Fruit fly (Drosophila melanogaster): ENCODE measurements around the gene Ccdc39.

Gene Ccdc39

dm6 chr3R:4768711-4769239, 15.7 kb downstream of the Ccdc39 start (continued):
- TF ChIP-seq lab (GFP tag; optimal IDR thresholded peaks at IDR 0.05) (peak; percentile 17), CG14014 (GFP tag; IDR thresholded peaks at IDR 0.05) (0 out of 2 replicates have a peak, but pooled peaks have one; percentile 7), crc (GFP tag; optimal IDR thresholded peaks at IDR 0.05) (no peak), CG15269 (tag; optimal IDR thresholded peaks at IDR 0.05) (no peak), row (GFP tag; IDR thresholded peaks at IDR 0.05) (no peak), CG9609 (GFP tag; optimal IDR thresholded peaks at IDR 0.05) (no peak), Vsx1 (GFP tag; optimal IDR thresholded peaks at IDR 0.05) (no peak), tll (GFP tag; optimal IDR thresholded peaks at IDR 0.05) (no peak), CG16815 (GFP tag; optimal IDR thresholded peaks at IDR 0.05) (no peak), Rfx (GFP tag; IDR thresholded peaks at IDR 0.05) (no peak), Dek (tag; optimal IDR thresholded peaks at IDR 0.05) (no peak), Atf3 (GFP tag; optimal IDR thresholded peaks at IDR 0.05) (no peak), CG4854 (GFP tag; optimal IDR thresholded peaks at IDR 0.05) (no peak), Dref (GFP tag; IDR thresholded peaks at IDR 0.05) (no peak), CG4730 (GFP tag; IDR thresholded peaks at IDR 0.05) (no peak), h (optimal IDR thresholded peaks at IDR 0.05) (no peak), mirr (GFP tag; optimal IDR thresholded peaks at IDR 0.05) (no peak), CG17568 (GFP tag; optimal IDR thresholded peaks at IDR 0.05) (no peak), Hmr (GFP tag; optimal IDR thresholded peaks at IDR 0.05) (peak; percentile 14), nerfin-1 (tag; optimal IDR thresholded peaks at IDR 0.05) (no peak), CG5245 (GFP tag; optimal IDR thresholded peaks at IDR 0.05) (no peak), dm (GFP tag; optimal IDR thresholded peaks at IDR 0.05) (no peak), salm (tag; optimal IDR thresholded peaks at IDR 0.05) (no peak), CG10959 (GFP tag; IDR thresholded peaks at IDR 0.05) (0 out of 2 replicates have a peak, but pooled peaks have one; percentile 12), luna (GFP tag; optimal IDR thresholded peaks at IDR 0.05) (no peak), usp (GFP tag; optimal IDR thresholded peaks at IDR 0.05) (no peak), esg (GFP tag; conservative IDR thresholded peaks at IDR 0.05) (no peak), az2 (GFP tag; optimal IDR thresholded peaks at IDR 0.05) (no peak), so (GFP tag; IDR thresholded peaks at IDR 0.05) (no peak), CG4282 (GFP tag; optimal IDR thresholded peaks at IDR 0.05) (no peak), CG9215 (GFP tag; IDR thresholded peaks at IDR 0.05) (no peak), CG9797 (GFP tag; optimal IDR thresholded peaks at IDR 0.05) (no peak), CG6791 (GFP tag; IDR thresholded peaks at IDR 0.05; ENCODE audit: partially characterized antibody) (no peak), nau (GFP tag; optimal IDR thresholded peaks at IDR 0.05) (no peak), onecut (GFP tag; IDR thresholded peaks at IDR 0.05) (no peak), klu (GFP tag; IDR thresholded peaks at IDR 0.05) (no peak), Doc3 (GFP tag; IDR thresholded peaks at IDR 0.05; ENCODE audit: partially characterized antibody) (no peak), CG10462 (GFP tag; optimal IDR thresholded peaks at IDR 0.05) (no peak), Lim3 (GFP tag; IDR thresholded peaks at IDR 0.05) (no peak), ham (GFP tag; IDR thresholded peaks at IDR 0.05) (no peak), crp (GFP tag; optimal IDR thresholded peaks at IDR 0.05) (peak in 1 of 2 experiments; percentile 28), Hr51 (GFP tag; optimal IDR thresholded peaks at IDR 0.05) (no peak), Drgx (GFP tag; IDR thresholded peaks at IDR 0.05) (peak; percentile 17; the same call in 1 of the 2 replicates), HHEX (GFP tag; optimal IDR thresholded peaks at IDR 0.05) (no peak), pum (GFP tag; optimal IDR thresholded peaks at IDR 0.05) (no peak), CG8478 (optimal IDR thresholded peaks at IDR 0.05) (no peak), Mad (GFP tag; optimal IDR thresholded peaks at IDR 0.05) (no peak), sqz (GFP tag; optimal IDR thresholded peaks at IDR 0.05) (no peak), en (GFP tag; optimal IDR thresholded peaks at IDR 0.05) (no peak), ci (GFP tag; IDR thresholded peaks at IDR 0.05) (no peak), Meics (GFP tag; optimal IDR thresholded peaks at IDR 0.05) (no peak), NC2β (GFP tag; optimal IDR thresholded peaks at IDR 0.05) (no peak)
